Fruit fly (Drosophila melanogaster): ENCODE measurements around the gene CG13046.

dm6 chr3L:16252255-16252654 is 36.0 kb downstream of the CG13046 start, which contains the start of gene CG13055:
- no peak for TF ChIP-seq h (optimal IDR thresholded peaks at IDR 0.05)
- TF ChIP-seq ttk (optimal IDR thresholded peaks at IDR 0.05), result no peak
- no peak for TF ChIP-seq insv (optimal IDR thresholded peaks at IDR 0.05)
- no peak for TF ChIP-seq psq (optimal IDR thresholded peaks at IDR 0.05)
- no peak for TF ChIP-seq Myc (optimal IDR thresholded peaks at IDR 0.05)
- TF ChIP-seq Sin3A (optimal IDR thresholded peaks at IDR 0.05), result no peak
